Fruit fly (Drosophila melanogaster): ENCODE data around the gene CG32547.

Gene CG32547

DNA sequence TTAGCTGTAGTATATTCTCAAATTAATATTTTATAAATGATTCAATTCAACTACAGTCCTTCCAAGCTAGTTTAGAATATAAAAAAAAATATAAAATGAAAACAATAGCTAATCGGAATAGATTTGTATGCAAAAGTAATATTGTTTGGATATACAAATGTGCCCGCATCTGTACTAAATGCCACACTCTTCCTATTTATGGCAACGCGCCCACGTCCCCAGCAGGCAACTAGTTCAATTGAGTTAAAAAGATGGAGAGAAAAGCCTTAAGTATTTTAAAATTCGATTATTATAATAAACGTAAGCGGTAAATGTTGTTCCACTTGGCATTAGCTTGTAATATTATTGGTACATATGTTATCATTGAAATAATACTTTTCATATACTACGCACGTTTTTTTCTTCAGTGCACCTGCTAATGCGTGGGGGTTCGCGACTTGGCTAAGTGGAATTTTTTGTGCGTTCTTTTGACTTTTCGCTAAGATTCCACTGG, 73.7 kb downstream of the CG32547 start (continued):
- TF ChIP-seq Rfx (GFP tag; IDR thresholded peaks at IDR 0.05) (peak; percentile 72), CG18619 (GFP tag; optimal IDR thresholded peaks at IDR 0.05) (peak; percentile 66), CTCF (GFP tag; optimal IDR thresholded peaks at IDR 0.05) (no peak), exex (tag; optimal IDR thresholded peaks at IDR 0.05) (no peak), ash1 (GFP tag; optimal IDR thresholded peaks at IDR 0.05) (no peak), psq (GFP tag; optimal IDR thresholded peaks at IDR 0.05) (no peak), pb (GFP tag; optimal IDR thresholded peaks at IDR 0.05) (no peak), ro (GFP tag; IDR thresholded peaks at IDR 0.05) (no peak), tna (GFP tag; IDR thresholded peaks at IDR 0.05; ENCODE audit: partially characterized antibody) (no peak), CG6854 (GFP tag; optimal IDR thresholded peaks at IDR 0.05) (peak; percentile 40), Camta (GFP tag; optimal IDR thresholded peaks at IDR 0.05) (peak; percentile 47), sna (GFP tag; IDR thresholded peaks at IDR 0.05; ENCODE audit: partially characterized antibody) (no peak), Deaf1 (tag; optimal IDR thresholded peaks at IDR 0.05) (peak; percentile 14), Ssrp (tag; optimal IDR thresholded peaks at IDR 0.05) (peak; percentile 84), pan (optimal IDR thresholded peaks at IDR 0.05) (no peak), pan (GFP tag; optimal IDR thresholded peaks at IDR 0.05 in 1 of 2, IDR thresholded peaks at IDR 0.05 in 1 of 2) (peak in 1 of 2 experiments; percentile 46), nerfin-2 (GFP tag; IDR thresholded peaks at IDR 0.05; ENCODE audit: partially characterized antibody) (no peak), sob (GFP tag; IDR thresholded peaks at IDR 0.05) (0 out of 2 replicates have a peak, but pooled peaks have one; percentile 26), vfl (GFP tag; optimal IDR thresholded peaks at IDR 0.05) (no peak), Hey (tag; optimal IDR thresholded peaks at IDR 0.05) (no peak), hth (optimal IDR thresholded peaks at IDR 0.05) (no peak), zfh1 (GFP tag; IDR thresholded peaks at IDR 0.05) (peak; percentile 23; the same call in 1 of the 3 replicates), Six4 (GFP tag; optimal IDR thresholded peaks at IDR 0.05) (no peak), grau (tag; optimal IDR thresholded peaks at IDR 0.05) (peak; percentile 74), CG14667 (GFP tag; IDR thresholded peaks at IDR 0.05) (no peak), CG3163 (GFP tag; optimal IDR thresholded peaks at IDR 0.05) (no peak), CG1647 (GFP tag; optimal IDR thresholded peaks at IDR 0.05) (peak; percentile 25), Tbp (GFP tag; optimal IDR thresholded peaks at IDR 0.05) (no peak), H2.0 (GFP tag; IDR thresholded peaks at IDR 0.05) (peak; percentile 32), CG18476 (GFP tag; optimal IDR thresholded peaks at IDR 0.05) (peak; percentile 58), CG6175 (GFP tag; IDR thresholded peaks at IDR 0.05) (0 out of 3 replicates have a peak, but pooled peaks have one; percentile 19), Max (GFP tag; optimal IDR thresholded peaks at IDR 0.05) (peak; percentile 52), fd64A (GFP tag; optimal IDR thresholded peaks at IDR 0.05) (no peak), stc (GFP tag; IDR thresholded peaks at IDR 0.05) (peak; percentile 30; the same call in 1 of the 2 replicates), emc (GFP tag; optimal IDR thresholded peaks at IDR 0.05) (peak; percentile 27), wor (GFP tag; IDR thresholded peaks at IDR 0.05) (peak; percentile 57), Eip74EF (GFP tag; optimal IDR thresholded peaks at IDR 0.05) (peak in 1 of 2 experiments; percentile 84), CG10366 (GFP tag; IDR thresholded peaks at IDR 0.05) (peak; percentile 41; the same call in 1 of the 2 replicates), tll (GFP tag; optimal IDR thresholded peaks at IDR 0.05) (no peak), HLH3B (GFP tag; IDR thresholded peaks at IDR 0.05) (peak; percentile 46), CG4730 (GFP tag; IDR thresholded peaks at IDR 0.05) (peak; percentile 19; the same call in 1 of the 2 replicates), CG15696 (tag; optimal IDR thresholded peaks at IDR 0.05) (no peak), Abd-B (GFP tag; optimal IDR thresholded peaks at IDR 0.05) (peak; percentile 69), ato (GFP tag; IDR thresholded peaks at IDR 0.05; ENCODE audit: partially characterized antibody) (no peak), Doc3 (GFP tag; IDR thresholded peaks at IDR 0.05; ENCODE audit: partially characterized antibody) (no peak), slbo (GFP tag; IDR thresholded peaks at IDR 0.05) (peak; percentile 73), CG11085 (GFP tag; IDR thresholded peaks at IDR 0.05) (no peak), so (GFP tag; IDR thresholded peaks at IDR 0.05) (no peak), bigmax (GFP tag; optimal IDR thresholded peaks at IDR 0.05) (no peak), YL-1 (GFP tag; optimal IDR thresholded peaks at IDR 0.05) (no peak), ci (GFP tag; IDR thresholded peaks at IDR 0.05) (peak; percentile 61), ftz-f1 (GFP tag; optimal IDR thresholded peaks at IDR 0.05) (no peak)

Data from whole organism, embryonic.